Worm (Caenorhabditis elegans): Measurements from ENCODE around the gene sph-1.

The sph-1 gene

ce11 chrIV:8142735-8143550 lies 9.6 kb upstream of the sph-1 start, which contains the start of gene pmk-2:
TSS of gene pmk-2 (plus strand) at chrIV:8143500.
- TF ChIP-seq hlh-1 (tag; optimal IDR thresholded peaks at IDR 0.05) (no peak), snpc-4 (tag; optimal IDR thresholded peaks at IDR 0.05) (no peak), ces-1 (GFP tag; optimal IDR thresholded peaks at IDR 0.05) (peak; percentile 69), bed-3 (GFP tag; optimal IDR thresholded peaks at IDR 0.05) (no peak)

- no peak for TF ChIP-seq snpc-4 (tag; optimal IDR thresholded peaks at IDR 0.05)
- no peak for TF ChIP-seq ztf-11 (tag; optimal IDR thresholded peaks at IDR 0.05)
- no peak for TF ChIP-seq unc-120 (tag; optimal IDR thresholded peaks at IDR 0.05; ENCODE audit: poor library complexity, severe bottlenecking)
- TF ChIP-seq pha-4 (tag; optimal IDR thresholded peaks at IDR 0.05): no peak
- TF ChIP-seq ceh-39 (tag; optimal IDR thresholded peaks at IDR 0.05): no peak
- no peak for TF ChIP-seq nhr-12 (tag; optimal IDR thresholded peaks at IDR 0.05)
- TF ChIP-seq mep-1 (tag; optimal IDR thresholded peaks at IDR 0.05): no peak
Observed at ce11 chrIV:8138984-8139383, 5.6 kb upstream of the sph-1 start, which contains the start of gene pmk-3. TSS of gene pmk-3 (plus strand) at chrIV:8139219.

ce11 chrIV:8136548-8136947 lies 3.2 kb upstream of the sph-1 start:
- TF ChIP-seq drap-1 (GFP tag; optimal IDR thresholded peaks at IDR 0.05) (no peak), elt-3 (tag; optimal IDR thresholded peaks at IDR 0.05) (no peak), nhr-237 (tag; optimal IDR thresholded peaks at IDR 0.05) (no peak), lsy-2 (tag; optimal IDR thresholded peaks at IDR 0.05) (no peak), hlh-1 (tag; optimal IDR thresholded peaks at IDR 0.05) (no peak), mep-1 (tag; optimal IDR thresholded peaks at IDR 0.05) (no peak), ceh-83 (GFP tag; optimal IDR thresholded peaks at IDR 0.05) (no peak), tbx-8 (GFP tag; optimal IDR thresholded peaks at IDR 0.05) (no peak), unc-120 (tag; optimal IDR thresholded peaks at IDR 0.05; ENCODE audit: poor library complexity, severe bottlenecking) (no peak), bed-3 (GFP tag; optimal IDR thresholded peaks at IDR 0.05) (no peak), ztf-11 (tag; optimal IDR thresholded peaks at IDR 0.05) (no peak), unc-39 (tag; optimal IDR thresholded peaks at IDR 0.05) (no peak), blmp-1 (tag; optimal IDR thresholded peaks at IDR 0.05) (no peak), sem-2 (GFP tag; optimal IDR thresholded peaks at IDR 0.05) (no peak), nhr-12 (tag; optimal IDR thresholded peaks at IDR 0.05) (no peak)

- TF ChIP-seq flh-1 (GFP tag; optimal IDR thresholded peaks at IDR 0.05) (no peak), sem-2 (GFP tag; optimal IDR thresholded peaks at IDR 0.05) (no peak), pha-4 (tag; optimal IDR thresholded peaks at IDR 0.05) (peak; percentile 73), cnd-1 (tag; optimal IDR thresholded peaks at IDR 0.05) (peak; percentile 28), mep-1 (tag; optimal IDR thresholded peaks at IDR 0.05) (peak; percentile 77), elt-3 (tag; optimal IDR thresholded peaks at IDR 0.05) (no peak), lin-32 (GFP tag; optimal IDR thresholded peaks at IDR 0.05) (no peak), M03D4.4 (tag; optimal IDR thresholded peaks at IDR 0.05) (no peak), nhr-28 (tag; optimal IDR thresholded peaks at IDR 0.05) (no peak), lsy-2 (tag; optimal IDR thresholded peaks at IDR 0.05) (peak; percentile 42), unc-62 (GFP tag; optimal IDR thresholded peaks at IDR 0.05) (peak; percentile 38), zip-8 (tag; optimal IDR thresholded peaks at IDR 0.05) (no peak), ztf-11 (tag; optimal IDR thresholded peaks at IDR 0.05) (no peak), hlh-1 (tag; optimal IDR thresholded peaks at IDR 0.05) (peak; percentile 47), snpc-4 (tag; optimal IDR thresholded peaks at IDR 0.05) (no peak), mls-2 (tag; optimal IDR thresholded peaks at IDR 0.05) (no peak), unc-120 (tag; optimal IDR thresholded peaks at IDR 0.05; ENCODE audit: poor library complexity, severe bottlenecking) (peak; percentile 42), ceh-39 (tag; optimal IDR thresholded peaks at IDR 0.05) (peak; percentile 37), blmp-1 (tag; optimal IDR thresholded peaks at IDR 0.05) (no peak), ces-1 (GFP tag; optimal IDR thresholded peaks at IDR 0.05) (peak; percentile 11), lin-13 (tag; optimal IDR thresholded peaks at IDR 0.05) (peak; percentile 18)
Observed at ce11 chrIV:8136005-8136512, 2.7 kb upstream of the sph-1 start, which contains the start of the genes isp-1 and islo-1. TSS of gene isp-1 (minus strand) at chrIV:8136055. TSS of gene islo-1 (plus strand) at chrIV:8136389.

- TF ChIP-seq sem-2 (GFP tag; optimal IDR thresholded peaks at IDR 0.05) (no peak), ceh-43 (GFP tag; optimal IDR thresholded peaks at IDR 0.05) (no peak), hlh-1 (tag; optimal IDR thresholded peaks at IDR 0.05) (no peak), ceh-83 (GFP tag; optimal IDR thresholded peaks at IDR 0.05) (no peak), tbx-8 (GFP tag; optimal IDR thresholded peaks at IDR 0.05) (no peak), flh-1 (GFP tag; optimal IDR thresholded peaks at IDR 0.05) (no peak), drap-1 (GFP tag; optimal IDR thresholded peaks at IDR 0.05) (no peak), mab-5 (tag; optimal IDR thresholded peaks at IDR 0.05) (no peak), elt-1 (tag; optimal IDR thresholded peaks at IDR 0.05; ENCODE audit: borderline replicate concordance, insufficient read depth) (no peak), mls-2 (tag; optimal IDR thresholded peaks at IDR 0.05) (no peak), blmp-1 (tag; optimal IDR thresholded peaks at IDR 0.05) (no peak), bed-3 (GFP tag; optimal IDR thresholded peaks at IDR 0.05) (no peak)
Observed at ce11 chrIV:8130131-8130611, 3.2 kb downstream of the sph-1 start, which contains the start of the genes ndub-11 and moc-3. TSS of gene ndub-11 (minus strand) at chrIV:8130231. TSS of gene moc-3 (plus strand) at chrIV:8130561.

Measured in whole organism, mixed stage, embryonic.